Fruit fly (Drosophila melanogaster) whole organism, prepupa: ENCODE data around the gene CG32066.
A peak's percentile ranks its signal among the peaks of the same experiment; 100 is the strongest.

Experiments
- Blimp-1 ChIP-seq: fragments of 200-800 bp; sonication (Bioruptor generic); optimal IDR thresholded peaks from 3 replicates; lab custom pipeline; 2017; ENCODE audit warnings: missing biosample characterization, missing genetic modification characterization, mild to moderate bottlenecking, moderate library complexity, missing genetic modification reagents
- CG10669 ChIP-seq: fragments of 200-800 bp; sonication (Bioruptor generic); optimal IDR thresholded peaks from 3 replicates; lab custom pipeline; 2018; ENCODE audit warnings: missing biosample characterization, mild to moderate bottlenecking, missing genetic modification characterization, moderate library complexity
- CG11294 ChIP-seq: fragments of 200-800 bp; sonication (Bioruptor generic); IDR thresholded peaks from 2 replicates; pipeline ENCODE4 v1.3.6; 2022; ENCODE audit warnings: missing biosample characterization, missing genetic modification characterization
- CG11902 ChIP-seq: fragments of 200-800 bp; sonication (Bioruptor generic); optimal IDR thresholded peaks from 3 replicates; lab custom pipeline; 2016; ENCODE audit warnings: missing biosample characterization, missing genetic modification characterization
- CG15336 ChIP-seq: fragments of 200-800 bp; sonication (Bioruptor generic); IDR thresholded peaks from 2 replicates; pipeline ENCODE4 v1.3.6; 2022; ENCODE audit warnings: missing biosample characterization, missing genetic modification characterization
- CG1621 ChIP-seq: fragments of 200-800 bp; sonication (Bioruptor generic); optimal IDR thresholded peaks from 3 replicates; lab custom pipeline; 2018; ENCODE audit warnings: missing biosample characterization, mild to moderate bottlenecking, missing genetic modification characterization
- CG16779 ChIP-seq: fragments of 200-800 bp; sonication (Bioruptor generic); optimal IDR thresholded peaks from 3 replicates; lab custom pipeline; 2017; ENCODE audit warnings: missing biosample characterization, mild to moderate bottlenecking, missing genetic modification characterization
- CG31627 ChIP-seq: fragments of 200-800 bp; sonication (Bioruptor generic); optimal IDR thresholded peaks from 3 replicates; lab custom pipeline; 2016; ENCODE audit warnings: missing biosample characterization, missing genetic modification characterization
- CG32006 ChIP-seq: fragments of 200-800 bp; sonication (Bioruptor generic); optimal IDR thresholded peaks from 3 replicates; lab custom pipeline; 2017; ENCODE audit warnings: missing biosample characterization, mild to moderate bottlenecking, missing genetic modification characterization
- CG3919 ChIP-seq: fragments of 200-800 bp; sonication (Bioruptor generic); optimal IDR thresholded peaks from 3 replicates; lab custom pipeline; 2016; ENCODE audit warnings: missing biosample characterization, missing genetic modification characterization
- CG4318 ChIP-seq: fragments of 200-800 bp; sonication (Bioruptor generic); optimal IDR thresholded peaks from 3 replicates; lab custom pipeline; 2017; ENCODE audit warnings: missing biosample characterization, mild to moderate bottlenecking, missing genetic modification characterization
- CG6163 ChIP-seq: fragments of 200-800 bp; sonication (Bioruptor generic); IDR thresholded peaks from 3 replicates; pipeline ENCODE4 v1.3.6; 2022; ENCODE audit warnings: missing biosample characterization, missing genetic modification characterization
- CG6276 ChIP-seq: fragments of 200-800 bp; sonication (Bioruptor generic); optimal IDR thresholded peaks from 2 replicates; lab custom pipeline; 2017; ENCODE audit warnings: missing biosample characterization, mild to moderate bottlenecking, missing genetic modification characterization
- CG6792 ChIP-seq: fragments of 200-800 bp; sonication (Bioruptor generic); optimal IDR thresholded peaks from 3 replicates; lab custom pipeline; 2016; ENCODE audit warnings: missing biosample characterization, missing genetic modification characterization
- CG6808 ChIP-seq: fragments of 200-800 bp; sonication (Bioruptor generic); optimal IDR thresholded peaks from 3 replicates; lab custom pipeline; 2017; ENCODE audit warnings: missing biosample characterization, missing genetic modification characterization, mild to moderate bottlenecking, moderate library complexity, missing genetic modification reagents
- CG6854 ChIP-seq: fragments of 200-800 bp; sonication (Bioruptor generic); optimal IDR thresholded peaks from 2 replicates; lab custom pipeline; 2017; ENCODE audit warnings: missing biosample characterization, mild to moderate bottlenecking, missing genetic modification characterization
- CG8319 ChIP-seq: fragments of 200-800 bp; sonication (Bioruptor generic); optimal IDR thresholded peaks from 3 replicates; lab custom pipeline; 2016; ENCODE audit warnings: missing biosample characterization, missing genetic modification characterization
- CG8632 ChIP-seq: fragments of 200-800 bp; sonication (Bioruptor generic); optimal IDR thresholded peaks from 3 replicates; lab custom pipeline; 2016; ENCODE audit warnings: missing biosample characterization, missing genetic modification characterization
- CG9139 ChIP-seq: fragments of 200-800 bp; sonication (Bioruptor generic); optimal IDR thresholded peaks from 3 replicates; lab custom pipeline; 2017; ENCODE audit warnings: missing biosample characterization, mild to moderate bottlenecking, missing genetic modification characterization
- Eip75B ChIP-seq: fragments of 200-800 bp; sonication (Bioruptor generic); optimal IDR thresholded peaks from 3 replicates; lab custom pipeline; 2016; ENCODE audit warnings: missing biosample characterization, missing genetic modification characterization
- Eip93F ChIP-seq: fragments of 200-800 bp; sonication (Bioruptor generic); optimal IDR thresholded peaks from 2 replicates; lab custom pipeline; 2016; ENCODE audit warnings: missing biosample characterization, mild to moderate bottlenecking, missing genetic modification characterization
- Ets21C ChIP-seq: fragments of 200-800 bp; sonication (Bioruptor generic); optimal IDR thresholded peaks from 3 replicates; lab custom pipeline; 2016; ENCODE audit warnings: missing biosample characterization, missing genetic modification characterization
- Ets96B ChIP-seq: fragments of 200-800 bp; optimal IDR thresholded peaks from 2 replicates; lab custom pipeline; 2019; ENCODE audit warnings: missing biosample characterization, mild to moderate bottlenecking, missing genetic modification characterization, moderate library complexity
- Gug ChIP-seq: fragments of 200-800 bp; sonication (Bioruptor generic); IDR thresholded peaks from 2 replicates; pipeline ENCODE4 v1.3.6; 2022; ENCODE audit warnings: missing biosample characterization, missing genetic modification characterization
- Hr38 ChIP-seq: sonication (Bioruptor generic); optimal IDR thresholded peaks from 2 replicates; lab custom pipeline; 2016; ENCODE audit warnings: missing biosample characterization, missing genetic modification characterization
- Hr4 ChIP-seq: fragments of 200-800 bp; sonication (Bioruptor generic); optimal IDR thresholded peaks from 3 replicates; lab custom pipeline; 2016; ENCODE audit warnings: missing biosample characterization, missing genetic modification characterization
- Met ChIP-seq: fragments of 200-800 bp; sonication (Bioruptor generic); optimal IDR thresholded peaks from 3 replicates; lab custom pipeline; 2016; ENCODE audit warnings: missing biosample characterization, missing genetic modification characterization
- OdsH ChIP-seq: fragments of 200-800 bp; sonication (Bioruptor generic); optimal IDR thresholded peaks from 3 replicates; lab custom pipeline; 2016; ENCODE audit warnings: missing biosample characterization, missing genetic modification characterization
- Smox ChIP-seq: fragments of 200-800 bp; sonication (Bioruptor generic); optimal IDR thresholded peaks from 3 replicates; lab custom pipeline; 2016; ENCODE audit warnings: missing biosample characterization, missing genetic modification characterization
- Sox102F ChIP-seq: fragments of 200-800 bp; sonication (Bioruptor generic); optimal IDR thresholded peaks from 2 replicates; lab custom pipeline; 2016; ENCODE audit warnings: missing biosample characterization, mild to moderate bottlenecking, missing genetic modification characterization
- Sox14 ChIP-seq: fragments of 200-800 bp; sonication (Bioruptor generic); optimal IDR thresholded peaks from 3 replicates; lab custom pipeline; 2016; ENCODE audit warnings: missing biosample characterization, missing genetic modification characterization
- Sox15 ChIP-seq: fragments of 200-800 bp; sonication (Bioruptor generic); optimal IDR thresholded peaks from 3 replicates; lab custom pipeline; 2016; ENCODE audit warnings: missing biosample characterization, missing genetic modification characterization
- achi ChIP-seq: fragments of 200-800 bp; sonication (Bioruptor generic); optimal IDR thresholded peaks from 3 replicates; lab custom pipeline; 2016; ENCODE audit warnings: missing biosample characterization, missing genetic modification characterization
- dac ChIP-seq: fragments of 200-800 bp; sonication (Bioruptor generic); optimal IDR thresholded peaks from 2 replicates; lab custom pipeline; 2017; ENCODE audit warnings: missing biosample characterization, mild to moderate bottlenecking, missing genetic modification characterization
- dsx ChIP-seq: fragments of 200-800 bp; optimal IDR thresholded peaks from 3 replicates; lab custom pipeline; 2019; ENCODE audit warnings: missing biosample characterization, mild to moderate bottlenecking, missing genetic modification characterization, moderate library complexity; ENCODE audit not compliant: poor library complexity, severe bottlenecking
- eg ChIP-seq: fragments of 200-800 bp; sonication (Bioruptor generic); IDR thresholded peaks from 3 replicates; pipeline ENCODE4 v1.3.6; 2022; ENCODE audit warnings: missing biosample characterization, missing genetic modification characterization
- esn ChIP-seq: fragments of 200-800 bp; sonication (Bioruptor generic); optimal IDR thresholded peaks from 2 replicates; lab custom pipeline; 2016; ENCODE audit warnings: missing biosample characterization, mild to moderate bottlenecking, missing genetic modification characterization, moderate library complexity
- fd85E ChIP-seq: fragments of 200-800 bp; sonication (Bioruptor generic); optimal IDR thresholded peaks from 3 replicates; lab custom pipeline; 2016; ENCODE audit warnings: missing biosample characterization, missing genetic modification characterization
- fkh ChIP-seq: fragments of 200-800 bp; sonication (Bioruptor generic); optimal IDR thresholded peaks from 3 replicates; lab custom pipeline; 2017; ENCODE audit warnings: missing biosample characterization, mild to moderate bottlenecking, missing genetic modification characterization, moderate library complexity
- lz ChIP-seq: fragments of 200-800 bp; sonication (Bioruptor generic); optimal IDR thresholded peaks from 3 replicates; lab custom pipeline; 2016; ENCODE audit warnings: missing biosample characterization, missing genetic modification characterization
- net ChIP-seq: fragments of 200-800 bp; sonication (Bioruptor generic); optimal IDR thresholded peaks from 3 replicates; lab custom pipeline; 2016; ENCODE audit warnings: missing biosample characterization, missing genetic modification characterization
- pdm3 ChIP-seq: fragments of 200-800 bp; sonication (Bioruptor generic); optimal IDR thresholded peaks from 3 replicates; lab custom pipeline; 2016; ENCODE audit warnings: missing biosample characterization, missing genetic modification characterization
- salr ChIP-seq, 2 experiments: fragments of 200-800 bp; sonication (Bioruptor generic); optimal IDR thresholded peaks; 3 replicates each; lab custom pipeline; 2016 to 2018; ENCODE audit warnings: missing biosample characterization in 2 of 2, missing genetic modification characterization in 2 of 2, mild to moderate bottlenecking in 1 of 2
- spab ChIP-seq: fragments of 200-800 bp; sonication (Bioruptor generic); optimal IDR thresholded peaks from 2 replicates; lab custom pipeline; 2017; ENCODE audit warnings: missing biosample characterization, mild to moderate bottlenecking, missing genetic modification characterization, missing genetic modification reagents
- ss ChIP-seq, 2 experiments: fragments of 200-800 bp; sonication (Bioruptor generic); optimal IDR thresholded peaks; 2 replicates in 1 of 2; 3 replicates in 1 of 2; lab custom pipeline; 2017 to 2018; ENCODE audit warnings: mild to moderate bottlenecking in 2 of 2, missing biosample characterization in 2 of 2, missing genetic modification characterization in 2 of 2, moderate library complexity in 1 of 2
- svp ChIP-seq: fragments of 200-800 bp; sonication (Bioruptor generic); peaks from one replicate; lab custom pipeline; 2016; ENCODE audit warnings: missing biosample characterization, missing genetic modification characterization
- topi ChIP-seq: fragments of 200-800 bp; sonication (Bioruptor generic); optimal IDR thresholded peaks from 3 replicates; lab custom pipeline; 2016; ENCODE audit warnings: missing biosample characterization, missing genetic modification characterization
- vri ChIP-seq: fragments of 200-800 bp; sonication (Bioruptor generic); optimal IDR thresholded peaks from 3 replicates; lab custom pipeline; 2016; ENCODE audit warnings: missing biosample characterization, mild to moderate bottlenecking, missing genetic modification characterization

CG32066 gene

dm6 chr3L:10639440-10639839 is 21.4 kb downstream of the CG32066 start, which contains the start of gene CG18628:
Gene CG18628 (plus strand): TSS chr3L:10639740.
- no peak for TF ChIP-seq eg
- TF ChIP-seq CG11294 (GFP tag; lab: Robert Waterston, UW): no peak
- TF ChIP-seq CG3919 (GFP tag; lab: Kevin White, UChicago): no peak
- TF ChIP-seq svp (GFP tag; lab: Kevin White, UChicago): no peak
- no peak for TF ChIP-seq pdm3 (GFP tag; lab: Kevin White, UChicago)
- no peak for TF ChIP-seq CG8632 (GFP tag; lab: Kevin White, UChicago)
- TF ChIP-seq Hr4 (GFP tag; lab: Kevin White, UChicago): no peak
- no peak for TF ChIP-seq CG6792
- TF ChIP-seq Met: no peak
- TF ChIP-seq dac (GFP tag; lab: Kevin White, UChicago): no peak
- TF ChIP-seq topi (GFP tag; lab: Kevin White, UChicago): no peak

dm6 chr3L:10637819-10638218 is 23.0 kb downstream of the CG32066 start, which contains the start of gene Cnep1r2:
Gene Cnep1r2 (plus strand): TSS chr3L:10638146.
- TF ChIP-seq CG31627 (peak; percentile 84), salr (GFP tag; optimal IDR thresholded peaks at IDR 0.05; lab: Kevin White, UChicago) (peak in 1 of 2 experiments; percentile 84), topi (GFP tag; lab: Kevin White, UChicago) (peak; percentile 86), CG1621 (tag; lab: Kevin White, UChicago) (no peak), Sox15 (GFP tag; lab: Kevin White, UChicago) (peak; percentile 93), Gug (GFP tag; lab: Robert Waterston, UW) (peak; percentile 91), Eip93F (peak; percentile 66), CG16779 (no peak), CG32006 (peak; percentile 96), CG6276 (no peak), achi (GFP tag; lab: Kevin White, UChicago) (peak; percentile 96), vri (no peak), spab (GFP tag; lab: Kevin White, UChicago) (peak; percentile 87), Ets21C (GFP tag; lab: Kevin White, UChicago) (peak; percentile 75), CG6808 (GFP tag; lab: Kevin White, UChicago) (peak; percentile 88), fkh (GFP tag; lab: Kevin White, UChicago) (peak; percentile 78), OdsH (GFP tag; lab: Kevin White, UChicago) (peak; percentile 93), Hr4 (GFP tag; lab: Kevin White, UChicago) (no peak), CG6163 (GFP tag; lab: Robert Waterston, UW) (peak; percentile 92; the same call in 2 of the 3 replicates), Eip75B (GFP tag; lab: Kevin White, UChicago) (peak; percentile 82), svp (GFP tag; lab: Kevin White, UChicago) (no peak), dac (GFP tag; lab: Kevin White, UChicago) (peak; percentile 80), Met (no peak), CG8632 (GFP tag; lab: Kevin White, UChicago) (peak; percentile 93), lz (GFP tag; lab: Kevin White, UChicago) (peak; percentile 85), Hr38 (GFP tag; lab: Kevin White, UChicago) (no peak), CG4318 (peak; percentile 91), Smox (GFP tag; lab: Kevin White, UChicago) (peak; percentile 78), pdm3 (GFP tag; lab: Kevin White, UChicago) (peak; percentile 83), esn (GFP tag; lab: Kevin White, UChicago) (peak; percentile 92), dsx (peak; percentile 94), CG6792 (peak; percentile 87), CG10669 (GFP tag; lab: Kevin White, UChicago) (peak; percentile 89), CG3919 (GFP tag; lab: Kevin White, UChicago) (peak; percentile 88), net (GFP tag; lab: Kevin White, UChicago) (peak; percentile 85), Ets96B (peak; percentile 94), CG6854 (peak; percentile 90), ss (GFP tag; optimal IDR thresholded peaks at IDR 0.05; lab: Kevin White, UChicago) (peak in 1 of 2 experiments; percentile 96), CG11902 (GFP tag; lab: Kevin White, UChicago) (peak; percentile 85), Blimp-1 (GFP tag; lab: Kevin White, UChicago) (peak; percentile 88), CG8319 (GFP tag; lab: Kevin White, UChicago) (peak; percentile 83), eg (peak; percentile 94), CG9139 (peak; percentile 88), CG15336 (peak; percentile 94), Sox14 (GFP tag; lab: Kevin White, UChicago) (peak; percentile 84), fd85E (peak; percentile 37), Sox102F (GFP tag; lab: Kevin White, UChicago) (no peak)
